Fruit fly (Drosophila melanogaster) whole organism, embryonic: Measurements from ENCODE around the gene DZIP1.

ENCODE experiments used
- ATbp ChIP-seq: fragments of 200-800 bp; sonication (Bioruptor generic); optimal IDR thresholded peaks from 2 replicates; lab custom pipeline; 2017; ENCODE audit warnings: missing biosample characterization, mild to moderate bottlenecking, missing genetic modification characterization, missing genetic modification reagents
- B-H1 ChIP-seq: fragments of 200-800 bp; sonication (Bioruptor generic); IDR thresholded peaks from 3 replicates; pipeline ENCODE4 v1.3.6; 2022; ENCODE audit warnings: missing biosample characterization, missing genetic modification characterization
- C15 ChIP-seq: fragments of 200-800 bp; sonication (Bioruptor generic); IDR thresholded peaks from 3 replicates; pipeline ENCODE4 v1.3.6; 2022; ENCODE audit warnings: missing biosample characterization, missing genetic modification characterization
- CG14014 ChIP-seq: fragments of 200-800 bp; sonication (Bioruptor generic); IDR thresholded peaks from 2 replicates; pipeline ENCODE4 v1.3.6; 2022; ENCODE audit warnings: missing biosample characterization, missing genetic modification characterization
- CG16813 ChIP-seq: fragments of 200-800 bp; sonication (Bioruptor generic); IDR thresholded peaks from 3 replicates; pipeline ENCODE4 v1.3.6; 2022; ENCODE audit warnings: missing biosample characterization, missing genetic modification characterization; ENCODE audit not compliant: partially characterized antibody
- CG17912 ChIP-seq: fragments of 200-800 bp; sonication (Bioruptor generic); optimal IDR thresholded peaks from 2 replicates; lab custom pipeline; 2018; ENCODE audit warnings: missing biosample characterization, mild to moderate bottlenecking, missing genetic modification characterization
- CG18476 ChIP-seq: fragments of 200-800 bp; sonication (Bioruptor generic); optimal IDR thresholded peaks from 2 replicates; lab custom pipeline; 2016; ENCODE audit warnings: missing biosample characterization, mild to moderate bottlenecking, missing genetic modification characterization
- CG2116 ChIP-seq: fragments of 200-800 bp; sonication (Bioruptor generic); optimal IDR thresholded peaks from 3 replicates; lab custom pipeline; 2018; ENCODE audit warnings: missing biosample characterization, mild to moderate bottlenecking, missing genetic modification characterization
- CG3163 ChIP-seq: fragments of 200-800 bp; sonication (Bioruptor generic); optimal IDR thresholded peaks from 3 replicates; lab custom pipeline; 2016; ENCODE audit warnings: missing biosample characterization, missing genetic modification characterization
- CG32772 ChIP-seq: fragments of 200-800 bp; sonication (Bioruptor generic); IDR thresholded peaks from 2 replicates; pipeline ENCODE4 v1.3.6; 2022; ENCODE audit warnings: missing biosample characterization, missing genetic modification characterization
- CG42726 ChIP-seq: fragments of 200-800 bp; sonication (Bioruptor generic); IDR thresholded peaks from 2 replicates; pipeline ENCODE4 v1.3.6; 2022; ENCODE audit warnings: missing biosample characterization, missing genetic modification characterization; ENCODE audit not compliant: partially characterized antibody
- CG4282 ChIP-seq: fragments of 200-800 bp; sonication (Bioruptor generic); optimal IDR thresholded peaks from 2 replicates; lab custom pipeline; 2016; ENCODE audit warnings: missing biosample characterization, missing genetic modification characterization
- CG6791 ChIP-seq: fragments of 200-800 bp; sonication (Bioruptor generic); IDR thresholded peaks from 3 replicates; pipeline ENCODE4 v1.3.6; 2022; ENCODE audit warnings: missing biosample characterization, missing genetic modification characterization; ENCODE audit not compliant: partially characterized antibody
- CG7357 ChIP-seq: fragments of 200-800 bp; sonication (Bioruptor generic); IDR thresholded peaks from 3 replicates; pipeline ENCODE4 v1.3.6; 2022; ENCODE audit warnings: missing biosample characterization, missing genetic modification characterization
- Dll ChIP-seq: fragments of 200-800 bp; sonication (Bioruptor generic); IDR thresholded peaks from 4 replicates; pipeline ENCODE4 v1.3.6; 2022; ENCODE audit warnings: missing biosample characterization, missing genetic modification characterization; ENCODE audit not compliant: partially characterized antibody
- Dref ChIP-seq: fragments of 200-800 bp; sonication (Bioruptor generic); IDR thresholded peaks from 2 replicates; pipeline ENCODE4 v1.3.6; 2022; ENCODE audit warnings: missing biosample characterization, missing genetic modification characterization
- Ets65A ChIP-seq: fragments of 200-800 bp; sonication (Bioruptor generic); peaks from one replicate; lab custom pipeline; 2016; ENCODE audit warnings: missing biosample characterization, missing genetic modification characterization
- HLH54F ChIP-seq: fragments of 200-800 bp; sonication (Bioruptor generic); optimal IDR thresholded peaks from 3 replicates; lab custom pipeline; 2016; ENCODE audit warnings: missing biosample characterization, missing genetic modification characterization
- HmgD ChIP-seq: fragments of 200-800 bp; sonication (Bioruptor generic); optimal IDR thresholded peaks from 3 replicates; lab custom pipeline; 2016; ENCODE audit warnings: missing biosample characterization, missing genetic modification characterization
- HmgZ ChIP-seq: fragments of 200-800 bp; sonication (Bioruptor generic); optimal IDR thresholded peaks from 2 replicates; lab custom pipeline; 2018; ENCODE audit warnings: missing biosample characterization, mild to moderate bottlenecking, missing genetic modification characterization
- Mad ChIP-seq: fragments of 200-800 bp; sonication (Bioruptor generic); optimal IDR thresholded peaks from 2 replicates; lab custom pipeline; 2016; ENCODE audit warnings: missing biosample characterization, missing genetic modification characterization
- Max ChIP-seq: fragments of 200-800 bp; sonication (Bioruptor generic); optimal IDR thresholded peaks from 2 replicates; lab custom pipeline; 2016; ENCODE audit warnings: missing biosample characterization, mild to moderate bottlenecking, missing genetic modification characterization
- Neu2 ChIP-seq: fragments of 200-800 bp; sonication (Bioruptor generic); optimal IDR thresholded peaks from 3 replicates; lab custom pipeline; 2016; ENCODE audit warnings: missing biosample characterization, missing genetic modification characterization, borderline replicate concordance
- Oli ChIP-seq: fragments of 200-800 bp; sonication (Bioruptor generic); optimal IDR thresholded peaks from 2 replicates; lab custom pipeline; 2018; ENCODE audit warnings: missing biosample characterization, mild to moderate bottlenecking, missing genetic modification characterization, moderate library complexity
- Opbp ChIP-seq: fragments of 200-800 bp; sonication (Bioruptor generic); IDR thresholded peaks from 3 replicates; pipeline ENCODE4 v1.3.6; 2022; ENCODE audit warnings: missing biosample characterization, missing genetic modification characterization; ENCODE audit not compliant: partially characterized antibody
- Rx ChIP-seq: fragments of 200-800 bp; sonication (Bioruptor generic); IDR thresholded peaks from 2 replicates; pipeline ENCODE4 v1.3.6; 2022; ENCODE audit warnings: missing biosample characterization, missing genetic modification characterization
- Tbp ChIP-seq: fragments of >200 bp; optimal IDR thresholded peaks from 2 replicates; lab custom pipeline; 2018; ENCODE audit warnings: missing biosample characterization, missing genetic modification characterization
- Vsx1 ChIP-seq: fragments of 200-800 bp; sonication (Bioruptor generic); optimal IDR thresholded peaks from 2 replicates; lab custom pipeline; 2017; ENCODE audit warnings: missing biosample characterization, mild to moderate bottlenecking, missing genetic modification characterization, missing genetic modification reagents
- Xbp1 ChIP-seq: fragments of 200-800 bp; sonication (Bioruptor generic); optimal IDR thresholded peaks from 3 replicates; lab custom pipeline; 2016; ENCODE audit warnings: missing biosample characterization, mild to moderate bottlenecking, missing genetic modification characterization
- ab ChIP-seq: fragments of 200-800 bp; sonication (Bioruptor generic); optimal IDR thresholded peaks from 2 replicates; lab custom pipeline; 2016; ENCODE audit warnings: missing biosample characterization, missing genetic modification characterization
- amos ChIP-seq: fragments of 200-800 bp; sonication (Bioruptor generic); IDR thresholded peaks from 2 replicates; pipeline ENCODE4 v1.3.6; 2022; ENCODE audit warnings: missing biosample characterization, missing genetic modification characterization; ENCODE audit not compliant: partially characterized antibody
- ato ChIP-seq: fragments of 200-800 bp; sonication (Bioruptor generic); IDR thresholded peaks from 2 replicates; pipeline ENCODE4 v1.3.6; 2022; ENCODE audit warnings: missing biosample characterization, missing genetic modification characterization; ENCODE audit not compliant: partially characterized antibody
- bbx ChIP-seq: fragments of 200-800 bp; sonication (Bioruptor generic); IDR thresholded peaks from 2 replicates; pipeline ENCODE4 v1.3.6; 2022; ENCODE audit warnings: missing biosample characterization, missing genetic modification characterization; ENCODE audit not compliant: partially characterized antibody
- bsh ChIP-seq, 2 experiments: fragments of 200-800 bp; sonication (Bioruptor generic); optimal IDR thresholded peaks; 2 replicates each; lab custom pipeline; 2017 to 2018; ENCODE audit warnings: mild to moderate bottlenecking in 2 of 2, missing biosample characterization in 2 of 2, missing genetic modification characterization in 2 of 2, moderate library complexity in 1 of 2
- crc ChIP-seq: fragments of 200-800 bp; sonication (Bioruptor generic); optimal IDR thresholded peaks from 2 replicates; lab custom pipeline; 2016; ENCODE audit warnings: missing biosample characterization, missing genetic modification characterization
- dimm ChIP-seq: fragments of 200-800 bp; sonication (Bioruptor generic); IDR thresholded peaks from 2 replicates; pipeline ENCODE4 v1.3.6; 2022; ENCODE audit warnings: missing biosample characterization, missing genetic modification characterization
- disco-r ChIP-seq: fragments of 200-800 bp; sonication (Bioruptor generic); optimal IDR thresholded peaks from 2 replicates; lab custom pipeline; 2016; ENCODE audit warnings: missing biosample characterization, missing genetic modification characterization
- dm ChIP-seq: fragments of 200-800 bp; sonication (Bioruptor generic); optimal IDR thresholded peaks from 3 replicates; lab custom pipeline; 2016; ENCODE audit warnings: missing biosample characterization, missing genetic modification characterization
- grn ChIP-seq: fragments of 200-800 bp; sonication (Bioruptor generic); optimal IDR thresholded peaks from 3 replicates; lab custom pipeline; 2017; ENCODE audit warnings: missing biosample characterization, missing genetic modification characterization
- insv ChIP-seq, 2 experiments: fragments of 200-800 bp; sonication (Bioruptor generic); optimal IDR thresholded peaks; 3 replicates each; lab custom pipeline; 2016 to 2018; ENCODE audit warnings: missing biosample characterization in 2 of 2, missing genetic modification characterization in 2 of 2
- klu ChIP-seq: fragments of 200-800 bp; sonication (Bioruptor generic); IDR thresholded peaks from 2 replicates; pipeline ENCODE4 v1.3.6; 2022; ENCODE audit warnings: missing biosample characterization, missing genetic modification characterization
- kni ChIP-seq: fragments of 200-800 bp; sonication (Bioruptor generic); optimal IDR thresholded peaks from 3 replicates; lab custom pipeline; 2017; ENCODE audit warnings: mild to moderate bottlenecking, missing biosample characterization, missing genetic modification reagents, missing genetic modification characterization
- nom ChIP-seq: fragments of 200-800 bp; sonication (Bioruptor generic); optimal IDR thresholded peaks from 2 replicates; lab custom pipeline; 2017; ENCODE audit warnings: missing biosample characterization, missing genetic modification characterization, mild to moderate bottlenecking, moderate library complexity, missing genetic modification reagents
- oc ChIP-seq: fragments of 200-800 bp; sonication (Bioruptor generic); optimal IDR thresholded peaks from 2 replicates; lab custom pipeline; 2018; ENCODE audit warnings: missing biosample characterization, mild to moderate bottlenecking, missing genetic modification characterization, moderate library complexity
- odd ChIP-seq: fragments of 200-800 bp; sonication (Bioruptor generic); optimal IDR thresholded peaks from 2 replicates; lab custom pipeline; 2017; ENCODE audit warnings: missing biosample characterization, mild to moderate bottlenecking, missing genetic modification characterization
- onecut ChIP-seq: fragments of 200-800 bp; sonication (Bioruptor generic); IDR thresholded peaks from 2 replicates; pipeline ENCODE4 v1.3.6; 2022; ENCODE audit warnings: missing biosample characterization, missing genetic modification characterization
- stwl ChIP-seq: fragments of 200-800 bp; sonication (Bioruptor generic); optimal IDR thresholded peaks from 3 replicates; lab custom pipeline; 2018; ENCODE audit warnings: missing biosample characterization, mild to moderate bottlenecking, missing genetic modification characterization, moderate library complexity
- tin ChIP-seq: fragments of 200-800 bp; sonication (Bioruptor generic); optimal IDR thresholded peaks from 3 replicates; lab custom pipeline; 2016; ENCODE audit warnings: missing biosample characterization, missing genetic modification characterization
- vnd ChIP-seq: fragments of 200-800 bp; sonication (Bioruptor generic); IDR thresholded peaks from 3 replicates; pipeline ENCODE4 v1.3.6; 2022; ENCODE audit warnings: missing biosample characterization, missing genetic modification characterization; ENCODE audit not compliant: partially characterized antibody

Gene DZIP1

DNA sequence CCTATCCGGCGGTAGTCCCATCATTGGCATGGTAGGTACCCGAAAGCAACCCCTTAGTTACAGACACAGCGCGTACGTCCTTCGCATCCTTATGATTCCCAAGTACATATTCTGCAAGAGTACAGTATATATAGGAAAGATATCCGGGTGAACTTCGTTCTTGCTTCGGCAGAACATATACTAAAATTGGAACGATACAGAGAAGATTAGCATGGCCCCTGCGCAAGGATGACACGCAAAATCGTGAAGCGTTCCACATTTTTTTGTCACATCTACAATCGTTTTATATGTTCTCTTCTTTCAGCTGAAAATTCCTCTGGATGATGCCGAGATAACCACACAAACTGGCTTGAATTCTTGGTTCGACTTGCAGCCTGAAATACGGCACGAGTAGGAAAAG, 40.9 kb downstream of the DZIP1 start (continued):
- TF ChIP-seq Vsx1 (GFP tag; lab: Kevin White, UChicago) (no peak), CG4282 (GFP tag; lab: Kevin White, UChicago) (no peak), oc (tag; lab: Kevin White, UChicago) (no peak), grn (GFP tag; lab: Kevin White, UChicago) (no peak), Mad (GFP tag; lab: Kevin White, UChicago) (no peak), disco-r (GFP tag; lab: Kevin White, UChicago) (no peak), CG32772 (no peak), CG14014 (GFP tag; lab: Robert Waterston, UW) (no peak)
- TF ChIP-seq, all 482 proteins: peak for 21

- TF ChIP-seq vnd (GFP tag; lab: Robert Waterston, UW) = peak; percentile 6; the same call in 2 of the 3 replicates
- TF ChIP-seq amos (GFP tag; lab: Robert Waterston, UW) = peak; percentile 68; the same call in 1 of the 2 replicates
- no peak for TF ChIP-seq Ets65A (GFP tag; lab: Kevin White, UChicago)
- TF ChIP-seq klu (GFP tag; lab: Robert Waterston, UW) = no peak
- TF ChIP-seq Rx (GFP tag; lab: Robert Waterston, UW) = no peak
- no peak for TF ChIP-seq Xbp1 (GFP tag; lab: Kevin White, UChicago)
- TF ChIP-seq B-H1 (GFP tag; lab: Robert Waterston, UW) = no peak
- TF ChIP-seq Oli (tag; lab: Kevin White, UChicago) = no peak
- no peak for TF ChIP-seq Dref (GFP tag; lab: Robert Waterston, UW)
- no peak for TF ChIP-seq bsh (GFP tag; optimal IDR thresholded peaks at IDR 0.05; lab: Kevin White, UChicago)
- TF ChIP-seq Max (GFP tag; lab: Kevin White, UChicago) = no peak
- TF ChIP-seq Dll (GFP tag; lab: Robert Waterston, UW) = no peak
- TF ChIP-seq ATbp (GFP tag; lab: Kevin White, UChicago) = no peak
- 0 out of 2 replicates have a peak, but pooled peaks have one; percentile 3 for TF ChIP-seq CG42726 (GFP tag; lab: Robert Waterston, UW)
- no peak for TF ChIP-seq nom (GFP tag; lab: Kevin White, UChicago)
- TF ChIP-seq dm (GFP tag; lab: Kevin White, UChicago) = no peak
- TF ChIP-seq ato (GFP tag; lab: Robert Waterston, UW) = peak; percentile 35; the same call in 1 of the 2 replicates
- TF ChIP-seq ab (GFP tag; lab: Kevin White, UChicago) = no peak
- peak; percentile 79 for TF ChIP-seq CG6791 (GFP tag; lab: Robert Waterston, UW)
- TF ChIP-seq CG17912 (GFP tag; lab: Kevin White, UChicago) = no peak
- TF ChIP-seq CG3163 = no peak
- no peak for TF ChIP-seq Neu2 (GFP tag; lab: Kevin White, UChicago)
- no peak for TF ChIP-seq CG7357
- TF ChIP-seq dimm (GFP tag; lab: Robert Waterston, UW) = no peak
- no peak for TF ChIP-seq C15 (GFP tag; lab: Robert Waterston, UW)
- no peak for TF ChIP-seq kni (GFP tag; lab: Kevin White, UChicago)
- TF ChIP-seq Tbp = no peak
- TF ChIP-seq stwl (tag; lab: Kevin White, UChicago) = no peak
- TF ChIP-seq CG18476 (GFP tag; lab: Kevin White, UChicago) = no peak
- peak; percentile 11 for TF ChIP-seq CG16813
- TF ChIP-seq Opbp (GFP tag; lab: Robert Waterston, UW) = peak; percentile 44; the same call in 2 of the 3 replicates
- no peak for TF ChIP-seq onecut (GFP tag; lab: Robert Waterston, UW)
- peak; percentile 53; the same call in 1 of the 2 replicates for TF ChIP-seq bbx (GFP tag; lab: Robert Waterston, UW)
- no peak for TF ChIP-seq CG2116 (GFP tag; lab: Kevin White, UChicago)
- no peak for TF ChIP-seq odd (GFP tag; lab: Kevin White, UChicago)
- TF ChIP-seq HmgZ (tag; lab: Kevin White, UChicago) = no peak
- TF ChIP-seq crc (GFP tag; lab: Kevin White, UChicago) = no peak
- no peak for TF ChIP-seq insv (GFP tag; optimal IDR thresholded peaks at IDR 0.05; lab: Kevin White, UChicago)
- TF ChIP-seq tin (GFP tag; lab: Kevin White, UChicago) = no peak
- no peak for TF ChIP-seq HmgD (GFP tag; lab: Kevin White, UChicago)
- no peak for TF ChIP-seq HLH54F (GFP tag; lab: Kevin White, UChicago)
Measured at dm6 chr3R:24556554-24556953, 41.5 kb downstream of the DZIP1 start.
